Worm (Caenorhabditis elegans) whole organism, early embryonic: ENCODE data around the gene col-76.

Experiments used
- B0310.2 ChIP-seq: sonication (generic microtip); optimal IDR thresholded peaks from 2 replicates; lab custom pipeline; 2016; ENCODE audit warnings: mild to moderate bottlenecking, missing genetic modification characterization, missing compliant biosample characterization
- F13C5.2 ChIP-seq: sonication (generic microtip); optimal IDR thresholded peaks from 2 replicates; lab custom pipeline; 2017; ENCODE audit warnings: mild to moderate bottlenecking, missing genetic modification characterization, inconsistent platforms, missing compliant biosample characterization
- ama-1 ChIP-seq: fragments of 150-350 bp; optimal IDR thresholded peaks from 2 replicates; lab custom pipeline; 2014
- flt-1 ChIP-seq: fragments of 200-800 bp; sonication (Bioruptor generic); IDR thresholded peaks from 2 replicates; pipeline ENCODE4 v1.3.6; 2022; ENCODE audit warnings: missing genetic modification characterization, missing compliant biosample characterization
- hmbx-1 ChIP-seq: sonication (generic microtip); optimal IDR thresholded peaks from 2 replicates; lab custom pipeline; 2016; ENCODE audit warnings: mild to moderate bottlenecking, missing genetic modification characterization, missing compliant biosample characterization
- hmg-4 ChIP-seq: fragments of 200-800 bp; sonication (Bioruptor generic); optimal IDR thresholded peaks from 2 replicates; lab custom pipeline; 2018; ENCODE audit warnings: mild to moderate bottlenecking, missing genetic modification characterization, missing compliant biosample characterization
- hnd-1 ChIP-seq: sonication (generic microtip); optimal IDR thresholded peaks from 2 replicates; lab custom pipeline; 2016; ENCODE audit warnings: missing genetic modification characterization, missing compliant biosample characterization
- pes-1 ChIP-seq: fragments of 200-800 bp; sonication (Bioruptor generic); IDR thresholded peaks from 2 replicates; pipeline ENCODE4 v1.3.6; 2022; ENCODE audit warnings: missing genetic modification reagents, missing genetic modification characterization, missing compliant biosample characterization
- sea-1 ChIP-seq: fragments of 200-800 bp; sonication (Bioruptor generic); conservative IDR thresholded peaks from 2 replicates; pipeline ENCODE4 v1.3.6; 2022; ENCODE audit warnings: missing genetic modification characterization, missing compliant biosample characterization
- tbx-11 ChIP-seq: fragments of 200-800 bp; sonication (Bioruptor generic); IDR thresholded peaks from 2 replicates; pipeline ENCODE4 v1.3.6; 2022; ENCODE audit warnings: missing genetic modification characterization, missing compliant biosample characterization
- tbx-37 ChIP-seq: fragments of 200-800 bp; sonication (Bioruptor generic); conservative IDR thresholded peaks from 2 replicates; pipeline ENCODE4 v1.3.6; 2022; ENCODE audit warnings: missing genetic modification reagents, missing genetic modification characterization, missing compliant biosample characterization

- TF ChIP-seq pes-1 (GFP tag; lab: Robert Waterston, UW) (no peak), ama-1 (lab: Kevin White, UChicago) (no peak), hmg-4 (GFP tag; lab: Kevin White, UChicago) (no peak), B0310.2 (tag; lab: Kevin White, UChicago) (no peak), sea-1 (GFP tag; lab: Robert Waterston, UW) (no peak), hmbx-1 (tag; lab: Kevin White, UChicago) (no peak), flt-1 (GFP tag; lab: Robert Waterston, UW) (no peak), hnd-1 (tag; lab: Kevin White, UChicago) (no peak), F13C5.2 (no peak), tbx-11 (GFP tag; lab: Robert Waterston, UW) (no peak), tbx-37 (GFP tag; lab: Robert Waterston, UW) (no peak)
These were observed 25.5 kb upstream of the col-76 start for ce11 chrII:8178614-8179013.
